Worm (Caenorhabditis elegans) whole organism, L4/young adult: ENCODE data around the gene W01B6.8.

Experiments
- dao-5 ChIP-seq: sonication (generic microtip); optimal IDR thresholded peaks from 2 replicates; lab custom pipeline; 2016; ENCODE audit warnings: missing genotype, missing genetic modification characterization, moderate library complexity, missing compliant biosample characterization
- him-1 ChIP-seq: sonication (generic microtip); optimal IDR thresholded peaks from 2 replicates; lab custom pipeline; 2016; ENCODE audit warnings: missing genotype, missing genetic modification reagents, missing genetic modification characterization, missing compliant biosample characterization

- TF ChIP-seq him-1 (tag; lab: Kevin White, UChicago) (no peak), dao-5 (no peak)
Measured at ce11 chrIV:10128906-10129386, 44.8 kb upstream of the W01B6.8 start, which contains the start of the genes gtbp-1 and K08F4.3.
